Worm (Caenorhabditis elegans) whole organism, L4/young adult: ENCODE results near the gene T10B10.8.

Experiments used
- W03F9.2 ChIP-seq: fragments of 150-350 bp; optimal IDR thresholded peaks from 2 replicates; lab custom pipeline; 2014; ENCODE audit warnings: missing biosample characterization, missing genetic modification characterization
- him-1 ChIP-seq: sonication (generic microtip); optimal IDR thresholded peaks from 2 replicates; lab custom pipeline; 2016; ENCODE audit warnings: missing genotype, missing genetic modification reagents, missing genetic modification characterization, missing compliant biosample characterization

ce11 chrX:15132073-15132472 lies 33.9 kb downstream of the T10B10.8 start:
- TF ChIP-seq him-1 (tag; lab: Kevin White, UChicago) (no peak), W03F9.2 (tag; lab: Kevin White, UChicago) (no peak)
